3 worm cellular contexts compared by ENCODE assay signal in the genomic region with DNA sequence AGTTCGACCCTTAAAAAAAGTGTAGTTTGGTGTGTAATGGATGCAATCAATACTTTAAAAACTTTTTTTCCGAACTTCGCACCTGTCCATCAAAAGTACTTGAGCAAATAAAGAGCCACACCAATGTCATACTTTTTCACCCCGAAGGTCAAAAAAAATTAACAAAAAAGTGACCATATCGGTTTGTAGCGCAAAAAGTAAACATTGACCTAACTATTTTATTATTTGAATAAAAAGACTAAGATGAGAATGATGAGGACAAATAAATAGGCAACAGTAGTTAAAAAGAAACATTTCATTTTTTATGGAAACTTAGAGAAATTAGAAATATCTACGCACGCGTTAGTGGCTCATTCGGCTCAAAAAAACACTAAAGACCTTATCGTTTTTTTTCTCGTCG.
A peak's percentile ranks its signal among the peaks of the same experiment; 100 is the strongest.
TF ChIP-seq lines count a peak whose summit lies in the region.

No protein-coding gene starts in this region.

TF ChIP-seq in whole organism, L1 larva, 84 proteins besides CTCF, POLR2A, EP300 and RAD21:
- peak; percentile 31 for TF ChIP-seq lin-14 (GFP tag; optimal IDR thresholded peaks at IDR 0.05; lab: Kevin White, UChicago)
- TF ChIP-seq ztf-4 (tag; optimal IDR thresholded peaks at IDR 0.05; lab: Kevin White, UChicago), result no peak
- peak; percentile 45 for TF ChIP-seq tbx-2 (tag; optimal IDR thresholded peaks at IDR 0.05; lab: Kevin White, UChicago)
- TF ChIP-seq nhr-77 (tag; optimal IDR thresholded peaks at IDR 0.05; lab: Kevin White, UChicago), result peak; percentile 16

TF ChIP-seq in whole organism, L3 larva, 47 proteins besides CTCF, POLR2A, EP300 and RAD21:
- TF ChIP-seq pha-4 (tag; optimal IDR thresholded peaks at IDR 0.05; lab: Kevin White, UChicago) (peak; percentile 91), ztf-11 (tag; optimal IDR thresholded peaks at IDR 0.05; lab: Kevin White, UChicago) (no peak)

TF ChIP-seq in whole organism, young adult, 124 proteins besides CTCF, POLR2A, EP300 and RAD21:
- TF ChIP-seq pha-4 (tag; optimal IDR thresholded peaks at IDR 0.05; lab: Kevin White, UChicago) (peak; percentile 38), zfh-2 (GFP tag; conservative IDR thresholded peaks at IDR 0.05; lab: Robert Waterston, UW) (no peak)
